Worm (Caenorhabditis elegans) whole organism, L2 larva: ENCODE data around the gene F53A2.3.
A peak's percentile ranks its signal among the peaks of the same experiment; 100 is the strongest.

Experiments
- C34F6.9 ChIP-seq: fragments of 150-350 bp; optimal IDR thresholded peaks from 2 replicates; lab custom pipeline; 2014; ENCODE audit warnings: missing biosample characterization, missing genetic modification characterization
- F13H6.1 ChIP-seq: sonication (generic microtip); optimal IDR thresholded peaks from 2 replicates; lab custom pipeline; 2016; ENCODE audit warnings: missing genetic modification characterization, missing compliant biosample characterization
- R02D3.7 ChIP-seq: fragments of 150-350 bp; optimal IDR thresholded peaks from 2 replicates; lab custom pipeline; 2014; ENCODE audit warnings: missing biosample characterization, missing genetic modification characterization
- Y55F3AM.14 ChIP-seq: fragments of 200-800 bp; sonication (Bioruptor generic); optimal IDR thresholded peaks from 2 replicates; lab custom pipeline; 2018; ENCODE audit warnings: mild to moderate bottlenecking, missing genetic modification characterization, missing compliant biosample characterization
- ZK546.5 ChIP-seq: sonication (generic microtip); optimal IDR thresholded peaks from 2 replicates; lab custom pipeline; 2017; ENCODE audit warnings: missing biosample characterization, missing genetic modification characterization
- aly-2 ChIP-seq: fragments of 150-350 bp; optimal IDR thresholded peaks from 2 replicates; lab custom pipeline; 2014; ENCODE audit warnings: missing biosample characterization, missing genetic modification characterization
- blmp-1 ChIP-seq: sonication (generic microtip); optimal IDR thresholded peaks from 2 replicates; lab custom pipeline; 2017; ENCODE audit warnings: missing genetic modification characterization, mild to moderate bottlenecking, missing compliant biosample characterization, antibody characterized with exemption, moderate library complexity; ENCODE audit not compliant: insufficient read depth
- ceh-16 ChIP-seq: fragments of 150-350 bp; optimal IDR thresholded peaks from 2 replicates; lab custom pipeline; 2014; ENCODE audit warnings: missing biosample characterization, missing genetic modification characterization
- crh-2 ChIP-seq: sonication (generic microtip); optimal IDR thresholded peaks from 2 replicates; lab custom pipeline; 2017; ENCODE audit warnings: missing biosample characterization, missing genetic modification characterization
- elt-1 ChIP-seq: fragments of 150-350 bp; optimal IDR thresholded peaks from 2 replicates; lab custom pipeline; 2014; ENCODE audit warnings: missing biosample characterization, missing genetic modification characterization
- elt-3 ChIP-seq: sonication (generic microtip); optimal IDR thresholded peaks from 2 replicates; lab custom pipeline; 2017; ENCODE audit warnings: missing biosample characterization, missing genetic modification characterization
- fos-1 ChIP-seq: fragments of 150-350 bp; optimal IDR thresholded peaks from 2 replicates; lab custom pipeline; 2014; ENCODE audit warnings: missing biosample characterization, missing genetic modification characterization
- gmeb-1 ChIP-seq: fragments of 150-350 bp; optimal IDR thresholded peaks from 2 replicates; lab custom pipeline; 2014; ENCODE audit warnings: missing biosample characterization, missing genetic modification characterization
- lin-13 ChIP-seq: fragments of 150-350 bp; optimal IDR thresholded peaks from 2 replicates; lab custom pipeline; 2014; ENCODE audit warnings: missing biosample characterization, missing genetic modification reagents, missing genetic modification characterization
- lin-39 ChIP-seq: fragments of 150-350 bp; optimal IDR thresholded peaks from 2 replicates; lab custom pipeline; 2014; ENCODE audit warnings: missing biosample characterization, missing genetic modification reagents, missing genetic modification characterization
- lsy-2 ChIP-seq, 2 experiments: fragments of 150-350 bp in 1 of 2; sonication (generic microtip) in 1 of 2; optimal IDR thresholded peaks; 2 replicates each; lab custom pipeline; 2014 to 2017; ENCODE audit warnings: missing biosample characterization in 2 of 2, missing genetic modification characterization in 2 of 2
- mab-5 ChIP-seq: fragments of 150-350 bp; optimal IDR thresholded peaks from 2 replicates; lab custom pipeline; 2014; ENCODE audit warnings: missing biosample characterization, missing genetic modification characterization
- mbf-1 ChIP-seq: sonication (generic microtip); optimal IDR thresholded peaks from 2 replicates; lab custom pipeline; 2017; ENCODE audit warnings: missing biosample characterization, missing genetic modification characterization
- mdl-1 ChIP-seq, 2 experiments: fragments of 150-350 bp in 1 of 2; sonication (generic microtip) in 1 of 2; optimal IDR thresholded peaks; 2 replicates each; lab custom pipeline; 2017; ENCODE audit warnings: missing biosample characterization in 2 of 2, missing genetic modification characterization in 2 of 2
- nhr-11 ChIP-seq: fragments of 150-350 bp; optimal IDR thresholded peaks from 2 replicates; lab custom pipeline; 2014; ENCODE audit warnings: missing biosample characterization, missing genetic modification characterization
- nhr-12 ChIP-seq: fragments of 150-350 bp; optimal IDR thresholded peaks from 2 replicates; lab custom pipeline; 2014; ENCODE audit warnings: missing biosample characterization, missing genetic modification characterization
- nhr-129 ChIP-seq: fragments of 150-350 bp; optimal IDR thresholded peaks from 2 replicates; lab custom pipeline; 2014; ENCODE audit warnings: missing biosample characterization, missing genetic modification characterization
- nhr-21 ChIP-seq: fragments of 150-350 bp; optimal IDR thresholded peaks from 2 replicates; lab custom pipeline; 2014; ENCODE audit warnings: missing biosample characterization, missing genetic modification characterization
- nhr-23 ChIP-seq: fragments of 150-350 bp; optimal IDR thresholded peaks from 2 replicates; lab custom pipeline; 2014; ENCODE audit warnings: missing biosample characterization, missing genetic modification reagents, missing genetic modification characterization
- nhr-6 ChIP-seq: fragments of 150-350 bp; optimal IDR thresholded peaks from 2 replicates; lab custom pipeline; 2014; ENCODE audit warnings: missing biosample characterization, missing genetic modification characterization
- peb-1 ChIP-seq: fragments of 150-350 bp; optimal IDR thresholded peaks from 2 replicates; lab custom pipeline; 2014; ENCODE audit warnings: missing biosample characterization, missing genetic modification characterization
- sem-4 ChIP-seq: fragments of 150-350 bp; optimal IDR thresholded peaks from 2 replicates; lab custom pipeline; 2014; ENCODE audit warnings: missing biosample characterization, missing genetic modification reagents, missing genetic modification characterization
- skn-1 ChIP-seq: sonication (generic microtip); optimal IDR thresholded peaks from 2 replicates; lab custom pipeline; 2017; ENCODE audit warnings: missing biosample characterization, missing genetic modification characterization
- sma-3 ChIP-seq: sonication (generic microtip); optimal IDR thresholded peaks from 2 replicates; lab custom pipeline; 2016; ENCODE audit warnings: missing genetic modification reagents, missing genetic modification characterization, missing compliant biosample characterization
- sma-9 ChIP-seq, 2 experiments: fragments of 150-350 bp in 1 of 2; sonication (generic microtip) in 1 of 2; optimal IDR thresholded peaks; 2 replicates each; lab custom pipeline; 2014 to 2016; ENCODE audit warnings: missing genetic modification characterization in 2 of 2, mild to moderate bottlenecking in 1 of 2, missing biosample characterization in 1 of 2, missing compliant biosample characterization in 1 of 2, missing genetic modification reagents in 1 of 2, moderate library complexity in 1 of 2
- snpc-4 ChIP-seq: fragments of 150-350 bp; optimal IDR thresholded peaks from 2 replicates; lab custom pipeline; 2014; ENCODE audit warnings: missing biosample characterization, missing genetic modification characterization
- unc-39 ChIP-seq: fragments of 150-350 bp; optimal IDR thresholded peaks from 2 replicates; lab custom pipeline; 2014; ENCODE audit warnings: missing biosample characterization, missing genetic modification characterization
- unc-55 ChIP-seq: fragments of 150-350 bp; sonication (generic microtip); optimal IDR thresholded peaks from 3 replicates; lab custom pipeline; 2014; ENCODE audit warnings: missing biosample characterization, missing genetic modification reagents, missing genetic modification characterization
- unc-62 ChIP-seq: fragments of 150-350 bp; optimal IDR thresholded peaks from 2 replicates; lab custom pipeline; 2014; ENCODE audit warnings: missing biosample characterization, missing genetic modification reagents, missing genetic modification characterization
- zag-1 ChIP-seq: fragments of 150-350 bp; optimal IDR thresholded peaks from 2 replicates; lab custom pipeline; 2014; ENCODE audit warnings: missing biosample characterization, missing genetic modification characterization
- ztf-1 ChIP-seq: fragments of 200-800 bp; sonication (Bioruptor generic); conservative IDR thresholded peaks from 2 replicates; pipeline ENCODE4 v1.3.6; 2022; ENCODE audit warnings: missing genetic modification characterization, missing compliant biosample characterization
- ztf-11 ChIP-seq: sonication (generic microtip); optimal IDR thresholded peaks from 2 replicates; lab custom pipeline; 2017; ENCODE audit warnings: missing biosample characterization, missing genetic modification characterization
- ztf-4 ChIP-seq: fragments of 150-350 bp; optimal IDR thresholded peaks from 2 replicates; lab custom pipeline; 2014; ENCODE audit warnings: missing biosample characterization, missing genetic modification characterization

The F53A2.3 gene

ce11 chrIII:13343117-13343516 lies 3.5 kb upstream of the F53A2.3 start, which contains the start of gene ife-1:
TSS of gene ife-1 (plus strand) at chrIII:13343417.
- TF ChIP-seq fos-1 (no peak), unc-55 (GFP tag; lab: Kevin White, UChicago) (no peak), mbf-1 (tag; lab: Kevin White, UChicago) (no peak), aly-2 (tag; lab: Kevin White, UChicago) (no peak), mdl-1 (tag; optimal IDR thresholded peaks at IDR 0.05; lab: Kevin White, UChicago) (no peak), blmp-1 (tag; lab: Kevin White, UChicago) (no peak), sma-9 (GFP tag; optimal IDR thresholded peaks at IDR 0.05; lab: Kevin White, UChicago) (no peak), sma-9 (tag; optimal IDR thresholded peaks at IDR 0.05; lab: Kevin White, UChicago) (no peak), unc-62 (no peak), elt-3 (tag; lab: Kevin White, UChicago) (no peak), mab-5 (tag; lab: Kevin White, UChicago) (no peak), peb-1 (tag; lab: Kevin White, UChicago) (no peak), nhr-129 (tag; lab: Kevin White, UChicago) (no peak), snpc-4 (no peak), lin-39 (tag; lab: Kevin White, UChicago) (no peak), Y55F3AM.14 (no peak), ceh-16 (no peak), F13H6.1 (no peak), sem-4 (tag; lab: Kevin White, UChicago) (no peak), ztf-4 (tag; lab: Kevin White, UChicago) (no peak), ZK546.5 (tag; lab: Kevin White, UChicago) (no peak)

DNA sequence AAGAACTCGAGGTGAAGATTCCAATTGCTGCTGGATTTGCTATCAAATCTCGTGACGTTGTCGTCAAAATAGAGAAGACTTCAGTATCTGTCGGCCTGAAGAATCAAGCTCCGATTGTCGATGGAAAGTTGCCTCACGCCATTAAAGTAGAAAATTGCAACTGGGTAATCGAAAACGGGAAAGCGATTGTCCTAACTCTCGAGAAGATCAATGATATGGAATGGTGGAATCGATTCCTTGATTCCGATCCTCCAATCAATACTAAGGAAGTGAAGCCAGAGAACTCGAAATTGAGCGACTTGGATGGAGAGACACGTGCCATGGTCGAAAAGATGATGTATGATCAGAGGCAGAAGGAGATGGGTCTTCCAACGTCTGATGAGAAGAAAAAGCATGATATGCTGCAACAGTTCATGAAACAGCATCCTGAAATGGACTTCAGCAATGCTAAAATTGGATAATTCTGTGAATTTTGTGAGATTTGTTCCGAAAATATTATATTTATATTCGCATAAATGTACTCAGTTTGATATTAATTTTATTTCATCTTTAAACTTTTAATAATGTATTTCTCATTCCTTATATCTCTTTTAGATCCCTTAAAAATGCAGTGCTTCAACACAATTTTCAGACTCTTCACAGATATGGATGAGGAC lies 2.6 kb upstream of the F53A2.3 start, which contains the start of gene dro-1:
dro-1 (plus strand) TSS at position 606 of the 656 bp plus-strand sequence.
- TF ChIP-seq ztf-11 (tag; lab: Kevin White, UChicago) (no peak), sma-3 (GFP tag; lab: Kevin White, UChicago) (no peak), unc-39 (tag; lab: Kevin White, UChicago) (no peak), fos-1 (no peak), aly-2 (tag; lab: Kevin White, UChicago) (no peak), crh-2 (no peak), C34F6.9 (tag; lab: Kevin White, UChicago) (no peak), snpc-4 (no peak), nhr-12 (no peak), elt-3 (tag; lab: Kevin White, UChicago) (no peak), gmeb-1 (tag; lab: Kevin White, UChicago) (no peak), mbf-1 (tag; lab: Kevin White, UChicago) (no peak), nhr-6 (tag; lab: Kevin White, UChicago) (no peak)
- TF ChIP-seq, all 48 proteins: peak for 0

DNA sequence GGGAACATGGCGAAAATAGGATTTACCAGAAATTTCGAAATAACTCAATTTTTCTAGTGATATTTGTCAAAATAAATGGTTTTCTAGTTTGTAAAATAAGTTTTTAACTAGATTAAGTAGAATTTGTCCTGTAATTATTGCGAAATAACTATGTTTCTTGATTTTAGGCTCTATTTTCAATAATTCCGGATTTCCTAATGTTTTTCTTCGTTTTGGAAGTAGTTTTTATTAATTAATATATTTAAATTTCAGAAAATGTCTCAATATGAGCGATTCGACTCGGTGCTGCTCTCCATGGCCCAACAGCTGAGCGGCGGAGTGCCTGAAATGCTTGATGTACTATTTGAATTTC lies 1.7 kb upstream of the F53A2.3 start, which contains the start of gene nud-1:
nud-1 (plus strand) TSS at position 253 of the 352 bp plus-strand sequence.
- TF ChIP-seq mdl-1 (tag; optimal IDR thresholded peaks at IDR 0.05; lab: Kevin White, UChicago), result no peak
- TF ChIP-seq F13H6.1, result no peak
- no peak for TF ChIP-seq skn-1 (tag; lab: Kevin White, UChicago)
- no peak for TF ChIP-seq nhr-21
- TF ChIP-seq ztf-1, result no peak
- no peak for TF ChIP-seq Y55F3AM.14
- TF ChIP-seq elt-1 (tag; lab: Kevin White, UChicago), result no peak
- TF ChIP-seq nhr-11 (tag; lab: Kevin White, UChicago), result no peak
- no peak for TF ChIP-seq unc-39 (tag; lab: Kevin White, UChicago)
- no peak for TF ChIP-seq zag-1
- TF ChIP-seq, all 48 proteins: peak for 0

DNA sequence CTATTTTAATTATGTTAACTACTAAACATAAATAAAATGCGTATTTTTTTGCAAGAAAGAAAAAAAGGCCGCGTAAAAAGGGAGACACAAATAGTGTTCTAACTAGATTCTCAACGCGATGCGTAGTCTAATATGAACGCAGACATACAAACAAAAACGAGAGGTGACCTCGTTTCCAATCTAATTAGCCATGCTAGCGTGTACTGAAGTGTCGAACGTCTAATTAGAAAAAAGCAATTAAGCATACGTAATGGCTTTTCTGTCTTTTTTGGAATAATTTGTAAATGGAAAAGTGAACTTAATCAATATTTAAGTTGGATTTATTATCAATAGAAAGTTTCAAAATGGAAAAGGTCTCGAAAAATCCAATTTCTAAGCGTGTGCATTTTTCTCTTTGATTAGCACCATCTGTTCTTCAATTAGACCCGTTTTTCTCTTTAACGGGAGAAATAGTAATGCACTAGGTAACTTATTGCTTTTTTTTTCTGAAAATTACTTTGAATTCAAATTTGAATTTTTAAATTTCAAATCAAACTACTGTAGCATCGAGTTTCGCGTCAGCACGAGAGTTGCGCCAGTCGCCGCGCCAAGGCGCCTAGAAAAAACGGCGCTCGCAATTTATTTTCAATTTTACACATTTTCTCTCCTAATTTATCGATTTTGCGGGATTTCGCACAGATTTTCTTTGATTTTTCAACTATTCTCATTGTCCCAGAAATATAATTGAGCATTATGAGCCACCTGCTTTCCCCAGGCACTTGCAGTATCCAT lies 1.1 kb upstream of the F53A2.3 start:
- TF ChIP-seq unc-55 (GFP tag; lab: Kevin White, UChicago), result peak; percentile 46
- no peak for TF ChIP-seq nhr-23
- no peak for TF ChIP-seq R02D3.7 (tag; lab: Kevin White, UChicago)
- no peak for TF ChIP-seq aly-2 (tag; lab: Kevin White, UChicago)
- TF ChIP-seq gmeb-1 (tag; lab: Kevin White, UChicago), result peak; percentile 66
- TF ChIP-seq lin-13 (GFP tag; lab: Kevin White, UChicago), result peak; percentile 68
- TF ChIP-seq zag-1, result no peak
- TF ChIP-seq lsy-2 (tag; optimal IDR thresholded peaks at IDR 0.05; lab: Kevin White, UChicago), result peak in 1 of 2 experiments; percentile 72
